Worm (Caenorhabditis elegans) whole organism, L3 larva: ENCODE measurements around the gene aakb-1.

Experiments
- aly-2 ChIP-seq: fragments of 150-350 bp; optimal IDR thresholded peaks from 2 replicates; lab custom pipeline; 2014; ENCODE audit warnings: missing biosample characterization, missing genetic modification characterization
- ceh-16 ChIP-seq: sonication (generic microtip); optimal IDR thresholded peaks from 2 replicates; lab custom pipeline; 2017; ENCODE audit warnings: missing biosample characterization, missing genetic modification characterization
- lin-15B ChIP-seq: fragments of 150-350 bp; optimal IDR thresholded peaks from 2 replicates; lab custom pipeline; 2014; ENCODE audit warnings: missing biosample characterization, missing genetic modification characterization
- lin-39 ChIP-seq: fragments of 150-350 bp; optimal IDR thresholded peaks from 2 replicates; lab custom pipeline; 2018; ENCODE audit warnings: missing biosample characterization, missing genetic modification reagents, missing genetic modification characterization
- nhr-11 ChIP-seq: fragments of 150-350 bp; optimal IDR thresholded peaks from 2 replicates; lab custom pipeline; 2014; ENCODE audit warnings: missing biosample characterization, missing genetic modification characterization
- skn-1 ChIP-seq: fragments of 150-350 bp; optimal IDR thresholded peaks from 2 replicates; lab custom pipeline; 2014; ENCODE audit warnings: missing biosample characterization, missing genetic modification characterization
- unc-62 ChIP-seq: fragments of 150-350 bp; sonication (generic microtip); optimal IDR thresholded peaks from 4 replicates; lab custom pipeline; 2014; ENCODE audit warnings: missing biosample characterization, missing genetic modification reagents, missing genetic modification characterization
- ztf-11 ChIP-seq: fragments of 150-350 bp; optimal IDR thresholded peaks from 2 replicates; lab custom pipeline; 2014; ENCODE audit warnings: missing biosample characterization, missing genetic modification characterization

DNA sequence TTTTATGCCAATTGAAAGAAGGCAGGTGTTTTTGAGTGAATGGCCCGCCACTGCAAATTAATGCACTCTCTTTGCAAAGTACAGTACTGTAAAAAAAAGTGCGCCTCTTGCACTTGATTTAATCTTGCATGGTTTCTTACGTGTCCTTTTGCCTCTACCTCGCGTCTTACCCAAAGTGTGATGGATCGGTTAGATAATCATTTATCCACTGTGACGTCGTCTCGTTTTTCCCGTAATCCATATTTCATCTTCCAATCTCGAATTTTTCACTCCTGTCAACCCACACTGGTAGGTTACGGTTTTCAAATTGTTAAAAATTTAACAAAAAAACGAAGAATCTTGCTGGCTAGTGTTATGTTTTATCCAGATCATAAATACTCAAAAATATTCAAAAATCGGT is 18.9 kb upstream of the aakb-1 start:
- TF ChIP-seq lin-39: no peak
- TF ChIP-seq ceh-16 (tag; lab: Kevin White, UChicago): no peak
- no peak for TF ChIP-seq ztf-11 (tag; lab: Kevin White, UChicago)
- no peak for TF ChIP-seq skn-1 (tag; lab: Kevin White, UChicago)
- no peak for TF ChIP-seq aly-2 (tag; lab: Kevin White, UChicago)
- no peak for TF ChIP-seq unc-62
- TF ChIP-seq lin-15B (tag; lab: Kevin White, UChicago): no peak
- TF ChIP-seq nhr-11: no peak
